Worm (Caenorhabditis elegans): ENCODE measurements around the gene ebp-3.

The ebp-3 gene

DNA sequence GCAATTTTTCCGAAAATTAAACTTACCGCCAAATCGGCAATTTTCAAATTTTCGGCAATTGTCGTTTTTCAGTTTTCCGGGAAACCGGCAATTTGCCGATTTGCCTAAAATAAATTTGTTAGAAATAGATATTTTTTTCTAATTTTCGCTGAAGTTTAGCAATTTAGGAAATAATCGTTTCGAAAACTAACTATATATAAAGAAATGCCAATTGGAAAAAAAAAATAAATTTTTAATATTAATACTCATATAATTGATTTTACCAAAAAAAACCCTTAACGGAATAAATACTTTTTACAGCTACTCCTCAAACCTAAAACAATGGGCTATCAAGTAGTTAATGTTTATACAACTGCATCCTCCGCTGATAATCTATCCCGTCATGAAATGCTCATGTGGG, 12.5 kb upstream of the ebp-3 start, which contains the start of gene ebp-1:
TSS of gene ebp-1 (plus strand) at position 301 of the 400 bp plus-strand sequence.
- TF ChIP-seq nhr-237 (tag; optimal IDR thresholded peaks at IDR 0.05) (no peak), mab-5 (tag; optimal IDR thresholded peaks at IDR 0.05) (no peak), mep-1 (tag; optimal IDR thresholded peaks at IDR 0.05) (no peak), lin-13 (tag; optimal IDR thresholded peaks at IDR 0.05) (no peak), blmp-1 (tag; optimal IDR thresholded peaks at IDR 0.05) (no peak), cnd-1 (tag; optimal IDR thresholded peaks at IDR 0.05) (no peak), ceh-83 (GFP tag; optimal IDR thresholded peaks at IDR 0.05) (no peak), bed-3 (GFP tag; optimal IDR thresholded peaks at IDR 0.05) (no peak), ztf-11 (tag; optimal IDR thresholded peaks at IDR 0.05) (no peak), nhr-28 (tag; optimal IDR thresholded peaks at IDR 0.05) (no peak), mls-2 (tag; optimal IDR thresholded peaks at IDR 0.05) (no peak), elt-3 (tag; optimal IDR thresholded peaks at IDR 0.05) (no peak), ceh-39 (tag; optimal IDR thresholded peaks at IDR 0.05) (no peak)

DNA sequence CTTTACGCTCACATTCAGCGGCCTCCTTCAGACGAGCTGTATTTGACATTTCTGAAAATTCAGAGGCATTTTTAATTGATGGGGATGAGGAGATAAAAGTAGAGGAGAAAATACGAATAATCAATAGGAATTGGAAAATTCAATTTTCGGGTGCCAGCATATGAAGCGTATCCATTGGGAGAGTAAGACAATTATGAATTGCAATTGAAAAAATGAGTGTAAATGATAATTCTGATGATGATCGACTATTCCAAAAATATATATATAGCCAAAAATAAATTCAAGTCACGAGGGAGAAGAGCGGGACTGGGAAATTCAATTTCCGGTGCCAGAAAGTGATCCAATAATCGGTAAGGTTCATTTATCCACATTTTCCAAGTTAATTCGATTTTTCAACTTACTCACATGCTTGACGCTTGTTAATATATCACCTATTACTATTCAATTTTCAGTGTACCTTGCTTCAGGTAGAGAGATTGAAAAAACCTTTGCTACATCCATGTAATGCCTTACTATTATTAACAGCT, 10.6 kb downstream of the ebp-3 start, which contains the start of gene Y59A8B.8:
TSS of gene Y59A8B.8 (minus strand) at position 51 of the 527 bp plus-strand sequence.
- TF ChIP-seq elt-3 (tag; optimal IDR thresholded peaks at IDR 0.05): no peak
- peak; percentile 63 for TF ChIP-seq ces-1 (GFP tag; optimal IDR thresholded peaks at IDR 0.05)

DNA sequence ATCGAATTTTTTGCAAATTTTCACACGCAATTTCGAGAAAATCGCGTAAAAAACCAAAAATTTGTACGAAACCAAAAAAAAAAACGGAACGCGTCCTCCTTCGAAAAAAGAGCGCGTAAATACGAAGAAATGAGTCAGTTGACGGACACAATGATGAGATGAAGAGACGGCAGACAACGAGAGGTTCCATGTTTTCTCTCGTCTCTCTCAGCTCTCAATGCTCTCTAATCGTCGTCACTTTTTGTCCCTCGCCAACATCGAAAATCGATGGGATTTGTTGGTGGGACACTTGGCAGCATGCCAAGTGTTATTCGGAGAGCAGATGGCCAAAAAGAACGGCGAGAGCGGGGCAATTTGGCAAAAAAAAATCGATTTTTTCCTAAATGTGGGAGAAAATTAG, 23.4 kb downstream of the ebp-3 start:
- TF ChIP-seq hlh-1 (tag; optimal IDR thresholded peaks at IDR 0.05): peak; percentile 86
- peak; percentile 47 for TF ChIP-seq mab-5 (tag; optimal IDR thresholded peaks at IDR 0.05)
- no peak for TF ChIP-seq nhr-2 (tag; optimal IDR thresholded peaks at IDR 0.05)
- peak; percentile 83 for TF ChIP-seq cnd-1 (tag; optimal IDR thresholded peaks at IDR 0.05)
- no peak for TF ChIP-seq snpc-4 (tag; optimal IDR thresholded peaks at IDR 0.05)
- no peak for TF ChIP-seq bed-3 (GFP tag; optimal IDR thresholded peaks at IDR 0.05)
- peak; percentile 31 for TF ChIP-seq lin-13 (tag; optimal IDR thresholded peaks at IDR 0.05)
- TF ChIP-seq lin-32 (GFP tag; optimal IDR thresholded peaks at IDR 0.05): peak; percentile 18
- TF ChIP-seq nhr-12 (tag; optimal IDR thresholded peaks at IDR 0.05): peak; percentile 59
- peak; percentile 58 for TF ChIP-seq mep-1 (tag; optimal IDR thresholded peaks at IDR 0.05)
- no peak for TF ChIP-seq flh-1 (GFP tag; optimal IDR thresholded peaks at IDR 0.05)
- TF ChIP-seq unc-62 (GFP tag; optimal IDR thresholded peaks at IDR 0.05): peak; percentile 78
- peak; percentile 91 for TF ChIP-seq ceh-39 (tag; optimal IDR thresholded peaks at IDR 0.05)
- peak; percentile 7 for TF ChIP-seq lsy-2 (tag; optimal IDR thresholded peaks at IDR 0.05)
- peak; percentile 86 for TF ChIP-seq ces-1 (GFP tag; optimal IDR thresholded peaks at IDR 0.05)
- peak; percentile 40 for TF ChIP-seq drap-1 (GFP tag; optimal IDR thresholded peaks at IDR 0.05)
- peak; percentile 18 for TF ChIP-seq pha-4 (tag; optimal IDR thresholded peaks at IDR 0.05)

DNA sequence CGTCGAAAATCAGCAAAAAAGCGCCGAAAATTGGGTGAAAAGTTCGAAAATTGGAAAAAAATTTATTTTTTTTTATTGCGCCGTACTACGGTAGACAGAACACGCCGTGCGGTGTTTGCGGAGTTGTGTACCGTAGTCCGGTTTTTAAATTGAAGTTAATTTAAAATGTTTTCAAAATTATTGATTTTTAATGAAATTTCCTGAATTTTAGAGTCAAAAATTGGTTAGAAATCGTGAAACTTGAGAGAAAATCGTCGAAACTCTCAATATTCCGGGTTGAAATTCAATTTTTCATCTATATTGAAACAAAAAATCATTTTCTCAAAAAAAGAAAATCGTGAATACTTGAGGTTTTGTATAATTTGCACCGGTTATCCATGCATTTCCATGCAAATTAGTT, 26.1 kb downstream of the ebp-3 start, which contains the start of gene nova-1:
TSS of gene nova-1 (minus strand) at position 101 of the 400 bp plus-strand sequence.
- no peak for TF ChIP-seq drap-1 (GFP tag; optimal IDR thresholded peaks at IDR 0.05)
- TF ChIP-seq elt-3 (tag; optimal IDR thresholded peaks at IDR 0.05): no peak
- TF ChIP-seq unc-39 (tag; optimal IDR thresholded peaks at IDR 0.05): no peak
- no peak for TF ChIP-seq unc-120 (tag; optimal IDR thresholded peaks at IDR 0.05; ENCODE audit: poor library complexity, severe bottlenecking)
- TF ChIP-seq pha-4 (tag; optimal IDR thresholded peaks at IDR 0.05): no peak
- TF ChIP-seq bed-3 (GFP tag; optimal IDR thresholded peaks at IDR 0.05): no peak
- TF ChIP-seq ceh-39 (tag; optimal IDR thresholded peaks at IDR 0.05): no peak
- TF ChIP-seq unc-62 (GFP tag; optimal IDR thresholded peaks at IDR 0.05): no peak
- no peak for TF ChIP-seq nhr-2 (tag; optimal IDR thresholded peaks at IDR 0.05)

DNA sequence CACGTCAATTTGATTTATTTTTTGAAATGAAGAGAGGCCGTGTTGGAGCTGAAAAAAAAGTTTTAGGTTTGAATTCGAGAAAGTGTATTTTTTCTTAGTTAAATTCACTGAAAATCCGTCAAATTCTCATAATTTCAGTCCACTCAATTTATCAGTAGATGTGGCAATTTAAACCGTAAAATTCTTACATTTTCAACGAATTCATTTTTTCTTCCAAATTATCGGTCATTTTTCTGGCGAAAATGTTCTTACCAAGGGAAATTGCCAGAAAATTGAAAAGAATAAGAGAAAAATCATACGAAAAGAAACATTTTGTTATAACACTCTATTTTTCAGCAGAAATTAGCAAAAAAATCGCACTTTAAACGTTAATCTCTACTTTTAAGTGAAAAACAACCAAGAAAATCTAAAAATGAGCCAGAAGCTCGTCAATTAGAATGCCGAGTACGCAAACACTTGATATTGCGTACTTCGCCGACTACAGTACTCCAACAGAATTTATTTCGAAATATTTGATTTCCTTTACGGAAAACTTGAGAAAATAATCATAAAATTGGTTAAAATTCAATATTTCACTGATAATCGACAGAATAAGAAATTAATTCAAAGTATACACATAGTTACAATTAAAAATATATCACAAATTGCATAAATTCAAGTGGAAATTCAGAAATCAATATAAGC, 29.5 kb downstream of the ebp-3 start, which contains the start of gene fbxa-106:
TSS of gene fbxa-106 (minus strand) at position 51 of the 684 bp plus-strand sequence.
- TF ChIP-seq nhr-2 (tag; optimal IDR thresholded peaks at IDR 0.05): no peak

DNA sequence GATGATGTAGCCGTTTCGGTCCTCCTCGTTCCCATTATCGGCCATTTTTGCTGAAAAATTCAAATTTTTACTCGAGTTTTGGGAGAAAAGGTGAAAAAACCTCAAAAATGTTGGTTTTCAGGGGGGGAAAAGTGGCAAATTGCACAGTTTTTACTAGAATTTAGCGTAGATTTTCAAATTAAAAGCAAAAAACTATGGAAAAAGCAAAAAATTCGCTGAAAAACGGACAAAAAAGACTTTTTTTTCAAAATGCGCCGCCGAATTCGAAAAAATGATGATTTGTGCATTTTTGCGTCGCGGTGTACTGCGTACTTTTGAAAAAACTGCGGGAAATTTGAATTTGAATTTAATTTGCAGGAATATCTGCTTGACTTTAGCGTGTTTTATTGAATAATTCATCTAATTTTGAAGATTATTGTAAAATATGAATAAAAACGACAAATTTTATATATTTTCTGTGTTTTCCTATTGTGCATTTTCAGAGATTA, 30.4 kb downstream of the ebp-3 start, which contains the start of gene Y59A8B.12:
TSS of gene Y59A8B.12 (minus strand) at position 51 of the 488 bp plus-strand sequence.
- TF ChIP-seq ceh-83 (GFP tag; optimal IDR thresholded peaks at IDR 0.05): no peak
- TF ChIP-seq zip-8 (tag; optimal IDR thresholded peaks at IDR 0.05): no peak
- peak; percentile 16 for TF ChIP-seq lin-13 (tag; optimal IDR thresholded peaks at IDR 0.05)

Data from whole organism, mixed stage, embryonic.